Worm (Caenorhabditis elegans): ENCODE measurements around the gene C03B1.14.

C03B1.14 gene

DNA sequence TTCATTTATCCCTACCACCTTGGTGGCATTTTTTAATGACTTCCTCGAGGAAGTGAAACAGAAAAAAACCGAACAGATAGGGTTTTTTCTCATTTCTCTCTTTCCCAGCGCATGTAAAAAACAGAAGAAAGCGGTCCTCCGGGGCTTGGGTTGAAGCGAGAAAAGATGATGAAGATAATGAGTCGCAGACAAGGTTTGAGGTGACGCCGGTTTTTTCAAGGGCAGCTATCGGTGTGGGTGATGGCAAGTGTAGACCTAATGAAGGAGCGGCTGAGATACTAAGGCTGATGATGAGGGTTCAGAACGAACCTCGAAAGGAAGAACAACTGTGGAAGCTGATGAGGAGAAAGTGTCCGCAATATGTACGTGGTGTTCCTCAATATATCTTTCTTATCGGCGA lies 39.7 kb downstream of the C03B1.14 start:
- TF ChIP-seq flt-1 (GFP tag; IDR thresholded peaks at IDR 0.05) (no peak), ref-1 (GFP tag; conservative IDR thresholded peaks at IDR 0.05) (no peak), ztf-23 (GFP tag; IDR thresholded peaks at IDR 0.05) (no peak), ztf-29 (GFP tag; IDR thresholded peaks at IDR 0.05) (no peak), cog-1 (tag; optimal IDR thresholded peaks at IDR 0.05) (no peak), med-1 (GFP tag; optimal IDR thresholded peaks at IDR 0.05; ENCODE audit: insufficient read depth) (no peak), klf-2 (GFP tag; conservative IDR thresholded peaks at IDR 0.05) (no peak), tab-1 (GFP tag; IDR thresholded peaks at IDR 0.05) (no peak), T22C8.4 (GFP tag; IDR thresholded peaks at IDR 0.05) (no peak)

DNA sequence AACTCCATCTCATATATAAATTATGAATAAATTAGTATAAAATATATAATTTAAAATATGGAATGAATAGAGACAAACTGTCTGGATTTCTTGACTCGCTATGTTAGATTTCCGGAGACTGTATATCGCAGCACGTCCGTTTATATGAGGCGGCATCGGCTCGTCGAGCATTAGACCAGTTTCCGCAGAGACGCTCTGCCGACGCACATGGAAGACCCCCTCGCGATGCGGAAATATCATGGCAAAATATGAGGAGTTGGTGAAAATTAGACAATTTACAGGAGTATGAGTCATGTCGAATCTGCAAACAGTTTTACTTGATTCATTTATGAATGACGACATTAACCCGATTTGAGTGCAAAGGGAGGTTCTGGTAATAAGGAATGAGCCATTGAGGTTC lies 41.0 kb downstream of the C03B1.14 start, which contains the start of gene chtb-3:
Gene chtb-3 (minus strand): TSS at position 101 of the 400 bp plus-strand sequence.
- no peak for TF ChIP-seq med-1 (GFP tag; optimal IDR thresholded peaks at IDR 0.05; ENCODE audit: insufficient read depth)
- no peak for TF ChIP-seq ztf-23 (GFP tag; IDR thresholded peaks at IDR 0.05)
- no peak for TF ChIP-seq klf-2 (GFP tag; conservative IDR thresholded peaks at IDR 0.05)

DNA sequence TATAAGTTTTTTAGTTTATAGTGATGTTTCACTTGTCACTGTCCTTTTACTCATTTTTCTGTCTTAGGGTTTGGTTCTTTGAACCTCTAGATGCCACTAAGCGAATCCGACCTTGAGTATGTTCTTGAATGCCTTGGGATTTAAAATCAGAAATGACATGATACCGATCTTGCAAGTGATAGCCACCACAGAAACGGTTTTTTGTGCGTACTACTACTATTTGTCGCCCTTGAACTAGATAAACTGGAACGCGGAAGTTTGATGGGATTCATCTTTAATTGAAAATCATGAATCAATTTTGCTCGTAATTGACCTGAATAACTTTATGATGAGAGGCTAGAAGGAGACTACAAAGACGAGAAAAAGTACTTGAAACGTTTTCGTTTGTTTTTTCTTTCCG lies 41.8 kb downstream of the C03B1.14 start:
- no peak for TF ChIP-seq T22C8.4 (GFP tag; IDR thresholded peaks at IDR 0.05)

DNA sequence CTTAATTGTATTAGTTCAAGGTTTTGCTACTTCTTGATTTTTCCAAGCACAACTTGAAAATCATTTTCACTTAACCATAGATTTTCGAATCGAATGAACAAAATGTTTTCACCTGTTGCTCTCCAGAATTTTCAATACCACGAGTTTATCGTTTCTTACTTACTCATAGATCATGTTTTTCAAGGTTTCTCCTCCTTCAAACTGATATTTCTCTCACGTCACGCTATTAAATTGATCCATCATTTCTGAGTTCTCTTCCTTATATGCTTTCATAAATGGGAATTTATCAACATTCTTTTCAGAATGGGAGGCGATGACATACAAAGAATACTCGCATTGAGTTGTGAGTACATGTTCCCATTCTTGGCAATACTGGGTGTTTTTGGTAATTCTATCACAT lies 49.2 kb downstream of the C03B1.14 start, which contains the start of gene npr-38:
Gene npr-38 (plus strand): TSS at position 301 of the 400 bp plus-strand sequence.
- no peak for TF ChIP-seq ztf-29 (GFP tag; IDR thresholded peaks at IDR 0.05)

Data from whole organism, midembryonic.